Worm (Caenorhabditis elegans): Measurements from ENCODE around the gene acs-11.

DNA sequence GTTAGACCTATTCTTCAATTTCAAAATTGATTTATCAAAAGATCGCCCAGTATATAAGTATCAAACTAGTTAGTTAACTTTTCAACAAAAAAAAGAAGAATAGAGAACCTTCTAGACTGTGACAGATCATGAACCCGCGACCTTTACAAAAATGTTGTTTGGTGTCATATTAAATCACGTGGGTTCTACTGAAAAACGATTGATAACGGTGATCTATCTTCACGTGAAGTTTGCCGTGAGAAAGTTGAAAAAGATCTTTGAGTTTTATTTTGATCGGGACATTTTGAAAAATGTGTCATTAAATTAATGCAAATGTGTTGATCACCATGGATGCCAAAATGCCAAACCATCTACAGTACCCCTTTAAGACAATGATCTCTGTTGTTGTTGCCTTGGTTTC, 6.4 kb downstream of the acs-11 start:
- TF ChIP-seq nhr-237 (tag; optimal IDR thresholded peaks at IDR 0.05) (no peak), ceh-39 (tag; optimal IDR thresholded peaks at IDR 0.05) (no peak), elt-1 (tag; optimal IDR thresholded peaks at IDR 0.05; ENCODE audit: borderline replicate concordance, insufficient read depth) (no peak), blmp-1 (tag; optimal IDR thresholded peaks at IDR 0.05) (no peak), ztf-11 (tag; optimal IDR thresholded peaks at IDR 0.05) (no peak), mab-5 (tag; optimal IDR thresholded peaks at IDR 0.05) (no peak), nhr-2 (tag; optimal IDR thresholded peaks at IDR 0.05) (no peak), nhr-76 (tag; optimal IDR thresholded peaks at IDR 0.05) (no peak), nhr-28 (tag; optimal IDR thresholded peaks at IDR 0.05) (no peak), elt-3 (tag; optimal IDR thresholded peaks at IDR 0.05) (no peak), unc-62 (GFP tag; optimal IDR thresholded peaks at IDR 0.05) (no peak), snpc-4 (tag; optimal IDR thresholded peaks at IDR 0.05) (no peak), lsy-2 (tag; optimal IDR thresholded peaks at IDR 0.05) (no peak)

Measured in whole organism, mixed stage, embryonic.